Worm (Caenorhabditis elegans) whole organism, late embryonic: Measurements from ENCODE around the gene K10D11.4.
A peak's percentile ranks its signal among the peaks of the same experiment; 100 is the strongest.

Experiments
- C38D4.7 ChIP-seq: fragments of 200-800 bp; sonication (Bioruptor generic); optimal IDR thresholded peaks from 2 replicates; lab custom pipeline; 2018; ENCODE audit warnings: mild to moderate bottlenecking, missing genetic modification characterization, moderate library complexity, missing compliant biosample characterization
- K02D7.2 ChIP-seq: sonication (generic microtip); optimal IDR thresholded peaks from 2 replicates; lab custom pipeline; 2017; ENCODE audit warnings: mild to moderate bottlenecking, missing genetic modification characterization, missing compliant biosample characterization
- K09A11.1 ChIP-seq: sonication (generic microtip); optimal IDR thresholded peaks from 2 replicates; lab custom pipeline; 2017; ENCODE audit warnings: antibody characterized with exemption, mild to moderate bottlenecking, missing genetic modification characterization, missing compliant biosample characterization; ENCODE audit not compliant: insufficient read depth
- T23F11.4 ChIP-seq: fragments of 200-800 bp; sonication (Bioruptor generic); optimal IDR thresholded peaks from 2 replicates; lab custom pipeline; 2018; ENCODE audit warnings: mild to moderate bottlenecking, missing genetic modification characterization, missing compliant biosample characterization
- ama-1 ChIP-seq: fragments of 150-350 bp; optimal IDR thresholded peaks from 2 replicates; lab custom pipeline; 2014
- ceh-18 ChIP-seq: sonication (generic microtip); optimal IDR thresholded peaks from 2 replicates; lab custom pipeline; 2016; ENCODE audit warnings: missing genetic modification characterization, missing compliant biosample characterization
- ceh-19 ChIP-seq: fragments of 200-800 bp; sonication (Bioruptor generic); optimal IDR thresholded peaks from 2 replicates; lab custom pipeline; 2018; ENCODE audit warnings: mild to moderate bottlenecking, missing genetic modification characterization, missing compliant biosample characterization
- ceh-2 ChIP-seq: sonication (generic microtip); optimal IDR thresholded peaks from 2 replicates; lab custom pipeline; 2016; ENCODE audit warnings: missing genotype, missing genetic modification characterization, missing compliant biosample characterization
- ceh-22 ChIP-seq: sonication (generic microtip); optimal IDR thresholded peaks from 2 replicates; lab custom pipeline; 2017; ENCODE audit warnings: missing biosample characterization, missing genetic modification characterization
- ceh-24 ChIP-seq: sonication (generic microtip); optimal IDR thresholded peaks from 2 replicates; lab custom pipeline; 2016; ENCODE audit warnings: mild to moderate bottlenecking, missing genetic modification characterization, missing compliant biosample characterization
- ceh-31 ChIP-seq: sonication (generic microtip); optimal IDR thresholded peaks from 2 replicates; lab custom pipeline; 2016; ENCODE audit warnings: missing genetic modification characterization, missing compliant biosample characterization
- ceh-34 ChIP-seq: sonication (generic microtip); optimal IDR thresholded peaks from 2 replicates; lab custom pipeline; 2016; ENCODE audit warnings: mild to moderate bottlenecking, missing genetic modification characterization, missing compliant biosample characterization
- ceh-6 ChIP-seq: fragments of 200-800 bp; sonication (Bioruptor generic); optimal IDR thresholded peaks from 2 replicates; lab custom pipeline; 2018; ENCODE audit warnings: mild to moderate bottlenecking, missing genetic modification characterization, missing compliant biosample characterization
- che-1 ChIP-seq: sonication (generic microtip); optimal IDR thresholded peaks from 2 replicates; lab custom pipeline; 2016; ENCODE audit warnings: mild to moderate bottlenecking, missing genetic modification characterization, missing compliant biosample characterization
- dmd-4 ChIP-seq: sonication (generic microtip); optimal IDR thresholded peaks from 2 replicates; lab custom pipeline; 2016; ENCODE audit warnings: borderline replicate concordance, missing genetic modification characterization, missing compliant biosample characterization
- elt-2 ChIP-seq: sonication (generic microtip); optimal IDR thresholded peaks from 2 replicates; lab custom pipeline; 2016; ENCODE audit warnings: missing genetic modification reagents, missing genetic modification characterization, missing compliant biosample characterization
- eyg-1 ChIP-seq: sonication (generic microtip); optimal IDR thresholded peaks from 2 replicates; lab custom pipeline; 2016; ENCODE audit warnings: missing genotype, missing genetic modification characterization, missing compliant biosample characterization
- gmeb-2 ChIP-seq: sonication (generic microtip); optimal IDR thresholded peaks from 2 replicates; lab custom pipeline; 2016; ENCODE audit warnings: missing genetic modification characterization, inconsistent platforms, missing compliant biosample characterization
- hlh-13 ChIP-seq: fragments of 200-800 bp; sonication (Bioruptor generic); optimal IDR thresholded peaks from 2 replicates; lab custom pipeline; 2018; ENCODE audit warnings: mild to moderate bottlenecking, missing genetic modification characterization, missing compliant biosample characterization
- hlh-15 ChIP-seq: sonication (generic microtip); optimal IDR thresholded peaks from 2 replicates; lab custom pipeline; 2016; ENCODE audit warnings: missing genetic modification characterization, missing compliant biosample characterization
- hlh-6 ChIP-seq: sonication (generic microtip); optimal IDR thresholded peaks from 2 replicates; lab custom pipeline; 2016; ENCODE audit warnings: missing genotype, missing genetic modification characterization, missing compliant biosample characterization
- lin-11 ChIP-seq: fragments of 200-800 bp; sonication (Bioruptor generic); optimal IDR thresholded peaks from 2 replicates; lab custom pipeline; 2018; ENCODE audit warnings: mild to moderate bottlenecking, missing genetic modification characterization, missing compliant biosample characterization
- mec-3 ChIP-seq: sonication (generic microtip); optimal IDR thresholded peaks from 2 replicates; lab custom pipeline; 2016; ENCODE audit warnings: borderline replicate concordance, missing genetic modification characterization, missing compliant biosample characterization
- odd-2 ChIP-seq: sonication (generic microtip); optimal IDR thresholded peaks from 2 replicates; lab custom pipeline; 2017; ENCODE audit warnings: antibody characterized with exemption, mild to moderate bottlenecking, missing genetic modification characterization, missing compliant biosample characterization
- pag-3 ChIP-seq: sonication (generic microtip); optimal IDR thresholded peaks from 2 replicates; lab custom pipeline; 2016; ENCODE audit warnings: missing compliant biosample characterization, missing genetic modification characterization, borderline replicate concordance
- pha-4 ChIP-seq: fragments of 150-350 bp; optimal IDR thresholded peaks from 2 replicates; lab custom pipeline; 2018; ENCODE audit warnings: missing biosample characterization, missing genetic modification reagents, missing genetic modification characterization
- pqm-1 ChIP-seq: sonication (generic microtip); optimal IDR thresholded peaks from 2 replicates; lab custom pipeline; 2016; ENCODE audit warnings: missing genetic modification characterization, missing compliant biosample characterization
- sdc-2 ChIP-seq: sonication (generic microtip); optimal IDR thresholded peaks from 2 replicates; lab custom pipeline; 2016; ENCODE audit warnings: missing genotype, missing genetic modification characterization, missing compliant biosample characterization
- sox-4 ChIP-seq: sonication (generic microtip); optimal IDR thresholded peaks from 2 replicates; lab custom pipeline; 2017; ENCODE audit warnings: mild to moderate bottlenecking, missing genetic modification characterization, inconsistent platforms, missing compliant biosample characterization
- tbx-2 ChIP-seq: sonication (generic microtip); optimal IDR thresholded peaks from 2 replicates; lab custom pipeline; 2016; ENCODE audit warnings: missing genetic modification characterization, missing compliant biosample characterization
- ttx-3 ChIP-seq: sonication (generic microtip); optimal IDR thresholded peaks from 2 replicates; lab custom pipeline; 2016; ENCODE audit warnings: missing genetic modification reagents, missing genetic modification characterization, missing compliant biosample characterization
- unc-3 ChIP-seq, 2 experiments: fragments of 200-800 bp in 1 of 2; sonication (Bioruptor generic) in 1 of 2; sonication (generic microtip) in 1 of 2; conservative IDR thresholded peaks in 1 of 2; optimal IDR thresholded peaks in 1 of 2; 2 replicates each; pipeline versions ENCODE4 v1.3.6 to Lab custom; 2016 to 2022; ENCODE audit warnings: missing compliant biosample characterization in 2 of 2, missing genetic modification characterization in 2 of 2, missing genetic modification reagents in 1 of 2
- zip-5 ChIP-seq: sonication (generic microtip); optimal IDR thresholded peaks from 2 replicates; lab custom pipeline; 2016; ENCODE audit warnings: missing genetic modification characterization, missing compliant biosample characterization
- ztf-16 ChIP-seq: sonication (generic microtip); optimal IDR thresholded peaks from 2 replicates; lab custom pipeline; 2017; ENCODE audit warnings: missing genetic modification characterization, missing compliant biosample characterization

K10D11.4 gene

DNA sequence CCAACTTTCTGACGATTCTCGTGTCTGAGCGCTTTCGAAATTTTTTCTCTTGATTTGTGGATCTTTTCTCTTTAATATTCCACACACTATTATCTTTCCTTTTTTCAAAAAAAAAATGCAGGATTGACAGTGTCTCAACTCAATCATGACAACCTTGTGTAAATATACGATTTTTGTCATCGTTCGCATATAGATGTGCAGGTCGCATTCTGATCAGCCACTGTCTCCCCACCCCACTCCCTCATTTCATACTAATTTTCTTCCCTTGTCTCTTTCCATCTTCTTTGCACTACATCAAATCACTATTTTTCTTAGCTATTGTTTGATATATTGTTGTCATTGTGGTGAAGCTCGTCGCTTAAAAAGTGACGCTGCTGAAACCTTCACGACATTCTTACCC, 41.0 kb upstream of the K10D11.4 start:
- TF ChIP-seq ceh-34 = no peak
- TF ChIP-seq gmeb-2 = no peak
- no peak for TF ChIP-seq pqm-1 (tag; lab: Kevin White, UChicago)
- no peak for TF ChIP-seq K02D7.2
- TF ChIP-seq sox-4 = no peak
- no peak for TF ChIP-seq T23F11.4
- TF ChIP-seq pag-3 (tag; lab: Kevin White, UChicago) = no peak
- TF ChIP-seq pha-4 (tag; lab: Kevin White, UChicago) = no peak
- TF ChIP-seq ceh-18 (tag; lab: Kevin White, UChicago) = no peak
- TF ChIP-seq ttx-3 (tag; lab: Kevin White, UChicago) = no peak
- no peak for TF ChIP-seq hlh-15
- no peak for TF ChIP-seq ztf-16 (tag; lab: Kevin White, UChicago)

DNA sequence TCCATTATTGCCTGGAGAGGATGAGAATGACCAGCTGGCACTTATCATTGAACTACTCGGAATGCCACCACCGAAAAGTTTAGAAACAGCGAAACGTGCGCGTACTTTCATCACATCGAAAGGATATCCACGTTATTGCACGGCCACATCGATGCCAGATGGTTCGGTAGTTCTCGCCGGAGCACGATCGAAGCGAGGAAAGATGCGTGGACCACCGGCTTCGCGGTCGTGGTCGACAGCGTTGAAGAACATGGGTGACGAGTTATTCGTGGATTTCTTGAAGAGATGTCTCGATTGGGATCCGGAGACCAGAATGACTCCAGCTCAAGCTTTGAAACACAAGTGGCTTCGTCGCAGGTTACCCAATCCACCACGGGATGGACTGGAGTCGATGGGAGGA, 39.2 kb upstream of the K10D11.4 start:
- TF ChIP-seq lin-11 (no peak), T23F11.4 (no peak), unc-3 (GFP tag; conservative IDR thresholded peaks at IDR 0.05; lab: Robert Waterston, UW) (no peak), unc-3 (tag; optimal IDR thresholded peaks at IDR 0.05; lab: Kevin White, UChicago) (no peak), ceh-34 (no peak), ceh-2 (no peak), C38D4.7 (GFP tag; lab: Kevin White, UChicago) (no peak), ceh-22 (tag; lab: Kevin White, UChicago) (no peak), ceh-24 (no peak), K09A11.1 (tag; lab: Kevin White, UChicago) (no peak), hlh-13 (GFP tag; lab: Kevin White, UChicago) (no peak), odd-2 (tag; lab: Kevin White, UChicago) (no peak), ama-1 (lab: Kevin White, UChicago) (no peak), mec-3 (tag; lab: Kevin White, UChicago) (no peak), hlh-6 (no peak), zip-5 (tag; lab: Kevin White, UChicago) (no peak)

DNA sequence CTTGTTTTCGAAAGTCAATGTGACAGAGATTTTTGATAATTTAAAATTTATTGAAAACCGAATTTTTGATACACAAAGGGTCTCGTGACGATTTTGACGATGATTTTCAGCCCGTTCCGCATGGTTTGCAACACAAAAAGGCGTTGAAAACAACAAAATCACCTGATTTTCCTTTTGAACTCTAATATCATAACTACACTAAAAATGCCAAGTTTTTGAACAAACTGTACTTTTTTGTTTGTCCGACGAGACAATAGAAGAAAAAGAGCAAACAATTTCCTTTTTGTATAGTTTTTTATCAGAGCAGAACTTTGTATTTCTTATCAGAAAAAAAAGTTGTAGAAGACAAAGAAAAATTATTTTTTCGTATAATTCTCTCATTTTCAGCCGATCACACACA, 37.9 kb upstream of the K10D11.4 start:
- no peak for TF ChIP-seq eyg-1 (tag; lab: Kevin White, UChicago)
- TF ChIP-seq che-1 (tag; lab: Kevin White, UChicago) = no peak
- no peak for TF ChIP-seq ceh-6 (GFP tag; lab: Kevin White, UChicago)

DNA sequence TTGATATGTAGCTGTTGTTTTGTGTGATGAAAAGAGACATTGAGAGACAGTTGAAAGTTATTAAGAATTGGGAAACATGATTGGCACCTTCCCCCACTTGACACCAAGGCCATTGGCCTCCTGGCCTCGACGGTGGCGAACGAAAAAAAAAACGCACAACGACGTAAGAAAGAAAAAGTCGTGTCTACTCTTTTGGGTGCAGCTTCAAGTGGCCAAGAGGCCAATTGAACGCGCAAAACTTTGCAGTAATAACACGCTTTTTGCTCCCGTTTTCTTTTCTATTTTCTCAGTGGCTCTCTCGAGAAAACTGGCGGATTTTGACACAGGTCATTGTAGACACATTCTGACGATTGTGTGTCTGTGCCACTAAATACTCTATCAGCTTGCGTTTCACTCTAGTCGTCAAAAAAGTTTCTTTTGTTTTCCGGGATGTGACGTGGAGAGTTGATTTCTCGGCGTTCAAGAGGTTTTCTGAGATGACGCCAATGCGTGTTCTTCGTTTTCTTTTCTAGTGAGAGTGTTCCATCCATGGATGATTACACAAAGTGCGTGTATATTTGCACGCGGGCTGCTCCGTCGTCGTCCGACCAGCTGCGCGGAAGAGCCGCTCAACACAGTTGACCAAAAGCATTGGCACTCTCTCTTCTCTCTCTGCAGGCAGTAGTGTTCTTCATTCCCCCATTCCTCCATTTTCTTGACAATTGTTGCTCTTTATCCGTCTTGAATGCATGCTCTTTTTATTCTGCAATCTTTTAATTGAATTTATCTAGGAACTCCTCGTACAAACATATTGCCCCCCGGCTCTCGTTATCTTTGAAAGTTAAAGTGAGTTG, 36.4 kb upstream of the K10D11.4 start:
- peak; percentile 19 for TF ChIP-seq ama-1 (lab: Kevin White, UChicago)
- TF ChIP-seq ceh-31 (tag; lab: Kevin White, UChicago) = peak; percentile 15
- TF ChIP-seq che-1 (tag; lab: Kevin White, UChicago) = peak; percentile 3
- TF ChIP-seq ceh-19 (GFP tag; lab: Kevin White, UChicago) = no peak
- no peak for TF ChIP-seq sdc-2 (tag; lab: Kevin White, UChicago)
- TF ChIP-seq elt-2 (tag; lab: Kevin White, UChicago) = peak; percentile 7
- no peak for TF ChIP-seq ceh-34
- no peak for TF ChIP-seq dmd-4
- no peak for TF ChIP-seq odd-2 (tag; lab: Kevin White, UChicago)
- peak; percentile 42 for TF ChIP-seq tbx-2 (tag; lab: Kevin White, UChicago)
